Fruit fly (Drosophila melanogaster): ENCODE data around the gene Ntf-2.

Gene Ntf-2

DNA sequence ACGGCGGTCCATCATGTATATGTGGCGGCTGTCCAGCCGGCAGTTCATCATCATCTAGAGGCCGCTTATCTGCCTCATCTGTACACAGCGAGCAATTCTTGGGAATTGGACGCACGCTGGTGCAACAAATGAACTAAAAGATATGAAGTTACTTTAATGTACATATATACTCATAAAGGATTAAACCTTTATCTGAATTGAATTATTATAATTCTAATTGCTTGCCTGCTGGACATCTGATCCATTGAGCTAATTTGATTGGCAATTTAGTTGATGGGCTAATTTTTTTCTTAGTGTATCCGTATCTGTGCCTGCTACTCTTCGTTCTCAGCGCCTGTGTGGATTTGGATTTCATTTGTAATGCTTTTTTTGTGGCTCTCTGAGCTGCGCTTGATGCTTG is 37.7 kb downstream of the Ntf-2 start:
- peak; percentile 88 for TF ChIP-seq Ets98B (GFP tag; IDR thresholded peaks at IDR 0.05)
- peak; percentile 89 for TF ChIP-seq CG15710 (tag; optimal IDR thresholded peaks at IDR 0.05)
- peak; percentile 87 for TF ChIP-seq Pif1B (GFP tag; optimal IDR thresholded peaks at IDR 0.05)
- TF ChIP-seq CG32121 (GFP tag; IDR thresholded peaks at IDR 0.05), result peak; percentile 92
- TF ChIP-seq CG8159 (tag; optimal IDR thresholded peaks at IDR 0.05), result peak; percentile 91
- TF ChIP-seq CG10348 (GFP tag; IDR thresholded peaks at IDR 0.05), result peak; percentile 66; the same call in 1 of the 2 replicates
- peak; percentile 90 for TF ChIP-seq CG9948 (tag; optimal IDR thresholded peaks at IDR 0.05)
- peak; percentile 93 for TF ChIP-seq CG8301 (tag; optimal IDR thresholded peaks at IDR 0.05)
- peak; percentile 79 for TF ChIP-seq D1 (tag; optimal IDR thresholded peaks at IDR 0.05)
- TF ChIP-seq Snoo (tag; optimal IDR thresholded peaks at IDR 0.05), result peak; percentile 79
- TF ChIP-seq CG4496 (GFP tag; IDR thresholded peaks at IDR 0.05), result peak; percentile 90
- 0 out of 2 replicates have a peak, but pooled peaks have one; percentile 45 for TF ChIP-seq rn (GFP tag; IDR thresholded peaks at IDR 0.05)
- TF ChIP-seq CG12605 (GFP tag; IDR thresholded peaks at IDR 0.05), result peak; percentile 66; the same call in 1 of the 2 replicates
- peak; percentile 94 for TF ChIP-seq CG14655 (GFP tag; optimal IDR thresholded peaks at IDR 0.05)
- peak; percentile 89 for TF ChIP-seq EcR (GFP tag; optimal IDR thresholded peaks at IDR 0.05)
- peak; percentile 90 for TF ChIP-seq CG17806 (tag; optimal IDR thresholded peaks at IDR 0.05)
- peak; percentile 82 for TF ChIP-seq gl (tag; optimal IDR thresholded peaks at IDR 0.05)
- TF ChIP-seq CG13204 (GFP tag; optimal IDR thresholded peaks at IDR 0.05), result peak; percentile 79
- TF ChIP-seq fd96Ca (GFP tag; IDR thresholded peaks at IDR 0.05), result peak; percentile 92
- TF ChIP-seq Pif1A (GFP tag; optimal IDR thresholded peaks at IDR 0.05), result peak; percentile 88
- peak; percentile 88 for TF ChIP-seq CG34367 (tag; optimal IDR thresholded peaks at IDR 0.05)

DNA sequence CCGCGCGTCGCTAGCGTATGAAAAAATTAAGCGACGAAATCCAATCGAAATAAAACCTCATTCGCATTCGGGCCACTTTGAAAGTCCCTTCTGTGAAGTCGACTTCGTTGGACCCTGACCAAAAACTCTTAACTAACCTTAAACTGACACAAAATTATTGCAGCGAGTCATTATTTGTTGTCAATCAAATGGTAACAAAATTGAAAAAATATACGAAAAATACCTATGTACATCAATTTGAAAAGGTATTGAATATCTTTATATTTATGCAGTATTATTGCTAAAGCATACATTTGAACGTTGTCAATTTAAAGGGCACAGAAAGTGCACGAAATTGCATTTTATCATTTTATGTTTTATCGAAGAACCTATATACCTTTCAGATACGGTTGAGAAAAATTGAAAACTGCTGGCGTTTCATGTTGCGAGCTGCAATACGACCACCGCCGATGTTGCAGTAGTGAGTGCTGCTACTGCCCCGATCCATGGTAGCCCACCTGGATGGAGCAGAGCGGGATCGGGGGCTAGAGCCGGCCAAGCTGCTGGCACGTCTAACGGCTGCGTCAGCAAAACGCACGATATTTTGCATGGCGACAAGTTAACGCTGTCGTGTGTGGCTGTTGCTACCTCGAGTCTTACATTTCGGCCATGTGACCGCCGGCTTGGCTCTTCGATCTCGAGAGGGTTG is 38.5 kb downstream of the Ntf-2 start:
- TF ChIP-seq fd96Ca (GFP tag; IDR thresholded peaks at IDR 0.05) (no peak), rn (GFP tag; IDR thresholded peaks at IDR 0.05) (no peak), EcR (GFP tag; optimal IDR thresholded peaks at IDR 0.05) (no peak), gl (tag; optimal IDR thresholded peaks at IDR 0.05) (no peak), CG15710 (tag; optimal IDR thresholded peaks at IDR 0.05) (peak; percentile 58), CG8301 (tag; optimal IDR thresholded peaks at IDR 0.05) (peak; percentile 63), Snoo (tag; optimal IDR thresholded peaks at IDR 0.05) (no peak), CG12605 (GFP tag; IDR thresholded peaks at IDR 0.05) (no peak), CG17806 (tag; optimal IDR thresholded peaks at IDR 0.05) (peak; percentile 43), CG13204 (GFP tag; optimal IDR thresholded peaks at IDR 0.05) (no peak), CG10348 (GFP tag; IDR thresholded peaks at IDR 0.05) (no peak), Pif1A (GFP tag; optimal IDR thresholded peaks at IDR 0.05) (peak; percentile 31), D1 (tag; optimal IDR thresholded peaks at IDR 0.05) (no peak), CG9948 (tag; optimal IDR thresholded peaks at IDR 0.05) (peak; percentile 67), CG4496 (GFP tag; IDR thresholded peaks at IDR 0.05) (no peak), CG8159 (tag; optimal IDR thresholded peaks at IDR 0.05) (peak; percentile 55), Pif1B (GFP tag; optimal IDR thresholded peaks at IDR 0.05) (peak; percentile 48), CG34367 (tag; optimal IDR thresholded peaks at IDR 0.05) (peak; percentile 40), CG32121 (GFP tag; IDR thresholded peaks at IDR 0.05) (no peak), Ets98B (GFP tag; IDR thresholded peaks at IDR 0.05) (no peak; the same call in 1 of the 2 replicates), CG14655 (GFP tag; optimal IDR thresholded peaks at IDR 0.05) (peak; percentile 68)

DNA sequence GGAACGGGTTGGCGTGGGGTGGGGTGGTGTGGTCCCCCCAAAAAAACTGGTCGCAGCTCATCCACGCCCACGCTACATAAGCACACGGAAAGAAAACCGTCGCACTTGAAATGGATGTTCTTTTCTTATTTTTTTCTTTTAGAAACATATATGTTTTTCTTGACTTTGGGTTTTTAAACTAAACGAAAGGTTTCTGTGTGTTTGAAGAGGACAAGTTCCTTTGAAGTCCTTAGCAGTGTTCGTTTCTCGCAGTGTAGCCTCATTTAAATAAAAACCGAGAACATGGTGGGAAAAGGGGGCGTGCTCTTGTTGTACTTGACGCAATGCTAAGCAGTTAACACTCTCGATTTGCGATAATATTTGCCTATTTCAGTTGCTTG is 39.0 kb downstream of the Ntf-2 start:
- no peak for TF ChIP-seq EcR (GFP tag; optimal IDR thresholded peaks at IDR 0.05)
- TF ChIP-seq CG10348 (GFP tag; IDR thresholded peaks at IDR 0.05), result no peak
- TF ChIP-seq CG8159 (tag; optimal IDR thresholded peaks at IDR 0.05), result peak; percentile 48
- peak; percentile 76 for TF ChIP-seq CG32121 (GFP tag; IDR thresholded peaks at IDR 0.05)
- TF ChIP-seq CG4496 (GFP tag; IDR thresholded peaks at IDR 0.05), result peak; percentile 89
- TF ChIP-seq Pif1B (GFP tag; optimal IDR thresholded peaks at IDR 0.05), result peak; percentile 54
- peak; percentile 57 for TF ChIP-seq CG9948 (tag; optimal IDR thresholded peaks at IDR 0.05)
- peak; percentile 70 for TF ChIP-seq Pif1A (GFP tag; optimal IDR thresholded peaks at IDR 0.05)
- TF ChIP-seq CG8301 (tag; optimal IDR thresholded peaks at IDR 0.05), result peak; percentile 69
- TF ChIP-seq CG15710 (tag; optimal IDR thresholded peaks at IDR 0.05), result peak; percentile 39
- peak; percentile 61 for TF ChIP-seq CG17806 (tag; optimal IDR thresholded peaks at IDR 0.05)
- TF ChIP-seq CG14655 (GFP tag; optimal IDR thresholded peaks at IDR 0.05), result peak; percentile 75
- no peak for TF ChIP-seq D1 (tag; optimal IDR thresholded peaks at IDR 0.05)
- TF ChIP-seq CG12605 (GFP tag; IDR thresholded peaks at IDR 0.05), result peak; percentile 59
- peak; percentile 37 for TF ChIP-seq Snoo (tag; optimal IDR thresholded peaks at IDR 0.05)
- TF ChIP-seq Ets98B (GFP tag; IDR thresholded peaks at IDR 0.05), result peak; percentile 77
- TF ChIP-seq CG34367 (tag; optimal IDR thresholded peaks at IDR 0.05), result peak; percentile 10
- TF ChIP-seq rn (GFP tag; IDR thresholded peaks at IDR 0.05), result no peak
- no peak for TF ChIP-seq gl (tag; optimal IDR thresholded peaks at IDR 0.05)
- TF ChIP-seq fd96Ca (GFP tag; IDR thresholded peaks at IDR 0.05), result peak; percentile 87
- no peak for TF ChIP-seq CG13204 (GFP tag; optimal IDR thresholded peaks at IDR 0.05)

DNA sequence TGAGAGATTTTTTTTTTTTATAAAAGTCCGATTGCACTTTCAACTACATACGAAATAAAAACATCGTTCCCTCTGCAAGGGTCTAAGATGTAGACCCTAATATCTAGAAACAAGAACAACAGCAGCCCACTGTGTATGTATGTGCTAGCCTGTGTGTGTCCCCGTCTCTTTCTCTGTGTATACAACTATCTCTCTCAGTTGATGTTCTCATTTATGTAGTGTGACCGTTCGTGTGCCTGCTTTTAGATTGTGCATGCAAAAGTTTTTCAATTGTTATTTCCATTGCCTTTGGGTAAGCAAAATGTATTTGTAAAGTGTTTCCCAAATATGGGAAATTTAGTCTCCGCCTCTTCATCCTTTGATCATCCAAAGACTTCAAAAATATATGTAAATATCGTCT is 45.1 kb downstream of the Ntf-2 start:
- TF ChIP-seq gl (tag; optimal IDR thresholded peaks at IDR 0.05) (no peak), CG17806 (tag; optimal IDR thresholded peaks at IDR 0.05) (no peak), CG10348 (GFP tag; IDR thresholded peaks at IDR 0.05) (no peak), CG12605 (GFP tag; IDR thresholded peaks at IDR 0.05) (no peak), CG13204 (GFP tag; optimal IDR thresholded peaks at IDR 0.05) (no peak)

DNA sequence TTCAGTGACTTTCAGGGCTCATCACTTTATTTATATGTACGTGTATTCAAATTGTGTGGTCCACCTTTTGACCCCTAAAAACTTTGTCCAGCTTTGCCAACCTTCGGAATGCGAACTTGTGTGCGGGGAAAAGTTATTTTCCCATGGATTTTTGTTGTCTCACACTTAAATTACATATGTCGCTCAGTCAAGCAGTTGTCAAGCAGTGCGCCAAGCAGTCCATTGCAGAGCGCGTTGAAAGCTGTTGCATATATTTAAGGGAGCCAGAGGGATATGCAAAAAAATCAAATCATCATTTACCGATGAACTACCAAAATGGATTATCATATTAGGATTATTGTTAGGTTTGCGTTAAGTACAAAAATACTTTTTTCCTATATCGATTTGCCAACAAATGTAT is 48.0 kb downstream of the Ntf-2 start:
- peak; percentile 50; the same call in 1 of the 3 replicates for TF ChIP-seq CG4496 (GFP tag; IDR thresholded peaks at IDR 0.05)
- no peak for TF ChIP-seq Snoo (tag; optimal IDR thresholded peaks at IDR 0.05)
- no peak for TF ChIP-seq CG32121 (GFP tag; IDR thresholded peaks at IDR 0.05)
- no peak for TF ChIP-seq Pif1A (GFP tag; optimal IDR thresholded peaks at IDR 0.05)

All from whole organism, pupa.